Worm (Caenorhabditis elegans) whole organism, L3 larva: ENCODE measurements around the gene C07H6.2.

ENCODE experiments used
- R02D3.7 ChIP-seq: fragments of 150-350 bp; optimal IDR thresholded peaks from 2 replicates; lab custom pipeline; 2014; ENCODE audit warnings: missing biosample characterization, missing genetic modification characterization
- ZK546.5 ChIP-seq: sonication (generic microtip); optimal IDR thresholded peaks from 2 replicates; lab custom pipeline; 2017; ENCODE audit warnings: missing biosample characterization, missing genetic modification characterization
- ama-1 ChIP-seq: fragments of 150-350 bp; optimal IDR thresholded peaks from 2 replicates; lab custom pipeline; 2018
- ceh-16 ChIP-seq: sonication (generic microtip); optimal IDR thresholded peaks from 2 replicates; lab custom pipeline; 2017; ENCODE audit warnings: missing biosample characterization, missing genetic modification characterization
- ceh-28 ChIP-seq: fragments of 150-350 bp; optimal IDR thresholded peaks from 2 replicates; lab custom pipeline; 2014; ENCODE audit warnings: missing biosample characterization, missing genetic modification reagents, missing genetic modification characterization
- ceh-82 ChIP-seq: fragments of 150-350 bp; optimal IDR thresholded peaks from 2 replicates; lab custom pipeline; 2014; ENCODE audit warnings: missing biosample characterization, missing genetic modification characterization
- ceh-9 ChIP-seq: sonication (generic microtip); optimal IDR thresholded peaks from 2 replicates; lab custom pipeline; 2018; ENCODE audit warnings: missing biosample characterization, missing genetic modification characterization
- egl-5 ChIP-seq: fragments of 150-350 bp; optimal IDR thresholded peaks from 2 replicates; lab custom pipeline; 2017; ENCODE audit warnings: missing biosample characterization, missing genetic modification reagents, missing genetic modification characterization, inconsistent platforms
- elt-1 ChIP-seq: fragments of 150-350 bp; optimal IDR thresholded peaks from 2 replicates; lab custom pipeline; 2014; ENCODE audit warnings: missing biosample characterization, missing genetic modification characterization
- elt-2 ChIP-seq: sonication (generic microtip); optimal IDR thresholded peaks from 2 replicates; lab custom pipeline; 2016; ENCODE audit warnings: missing genetic modification reagents, mild to moderate bottlenecking, missing genetic modification characterization, missing compliant biosample characterization
- eor-1 ChIP-seq, 2 experiments: fragments of 150-350 bp; optimal IDR thresholded peaks; 2 replicates each; lab custom pipeline; 2014 to 2018; ENCODE audit warnings: missing biosample characterization in 2 of 2, missing genetic modification characterization in 2 of 2
- fkh-10 ChIP-seq: sonication (generic microtip); optimal IDR thresholded peaks from 2 replicates; lab custom pipeline; 2017; ENCODE audit warnings: missing biosample characterization, missing genetic modification reagents, missing genetic modification characterization
- fkh-2 ChIP-seq: fragments of 150-350 bp; optimal IDR thresholded peaks from 2 replicates; lab custom pipeline; 2014; ENCODE audit warnings: missing biosample characterization, missing genetic modification reagents, missing genetic modification characterization
- hmg-11 ChIP-seq: sonication (generic microtip); optimal IDR thresholded peaks from 2 replicates; lab custom pipeline; 2016; ENCODE audit warnings: missing genetic modification characterization, missing compliant biosample characterization
- jun-1 ChIP-seq: fragments of 150-350 bp; optimal IDR thresholded peaks from 2 replicates; lab custom pipeline; 2014; ENCODE audit warnings: missing biosample characterization, missing genetic modification reagents, missing genetic modification characterization
- lin-39 ChIP-seq: fragments of 150-350 bp; optimal IDR thresholded peaks from 2 replicates; lab custom pipeline; 2018; ENCODE audit warnings: missing biosample characterization, missing genetic modification reagents, missing genetic modification characterization
- lsy-12 ChIP-seq: sonication (generic microtip); optimal IDR thresholded peaks from 2 replicates; lab custom pipeline; 2016; ENCODE audit warnings: mild to moderate bottlenecking, missing genetic modification characterization, missing compliant biosample characterization
- mdl-1 ChIP-seq: fragments of 150-350 bp; optimal IDR thresholded peaks from 2 replicates; lab custom pipeline; 2014; ENCODE audit warnings: missing biosample characterization, missing genetic modification characterization
- mml-1 ChIP-seq: fragments of 150-350 bp; sonication (generic microtip); optimal IDR thresholded peaks from 3 replicates; lab custom pipeline; 2014; ENCODE audit warnings: missing biosample characterization, missing genetic modification characterization
- nfya-1 ChIP-seq: sonication (generic microtip); optimal IDR thresholded peaks from 2 replicates; lab custom pipeline; 2017; ENCODE audit warnings: missing genetic modification characterization, mild to moderate bottlenecking, missing compliant biosample characterization, antibody characterized with exemption, moderate library complexity; ENCODE audit not compliant: insufficient read depth
- nhr-11 ChIP-seq: fragments of 150-350 bp; optimal IDR thresholded peaks from 2 replicates; lab custom pipeline; 2014; ENCODE audit warnings: missing biosample characterization, missing genetic modification characterization
- nhr-12 ChIP-seq: fragments of 150-350 bp; optimal IDR thresholded peaks from 2 replicates; lab custom pipeline; 2014; ENCODE audit warnings: missing biosample characterization, missing genetic modification characterization
- nhr-237 ChIP-seq: fragments of 150-350 bp; optimal IDR thresholded peaks from 2 replicates; lab custom pipeline; 2014; ENCODE audit warnings: missing biosample characterization, missing genetic modification characterization
- nhr-25 ChIP-seq: sonication (generic microtip); optimal IDR thresholded peaks from 2 replicates; lab custom pipeline; 2017; ENCODE audit warnings: missing biosample characterization, missing genetic modification characterization
- nhr-28 ChIP-seq: fragments of 150-350 bp; optimal IDR thresholded peaks from 2 replicates; lab custom pipeline; 2014; ENCODE audit warnings: missing biosample characterization, missing genetic modification characterization
- nhr-43 ChIP-seq: sonication (generic microtip); optimal IDR thresholded peaks from 2 replicates; lab custom pipeline; 2016; ENCODE audit warnings: mild to moderate bottlenecking, missing genetic modification characterization, missing compliant biosample characterization; ENCODE audit not compliant: poor library complexity, severe bottlenecking
- nhr-67 ChIP-seq: fragments of 150-350 bp; optimal IDR thresholded peaks from 2 replicates; lab custom pipeline; 2014; ENCODE audit warnings: missing biosample characterization, missing genetic modification characterization
- nhr-76 ChIP-seq: fragments of 150-350 bp; sonication (generic microtip); optimal IDR thresholded peaks from 5 replicates; lab custom pipeline; 2014; ENCODE audit warnings: missing biosample characterization, missing genetic modification characterization
- pha-4 ChIP-seq: fragments of 150-350 bp; optimal IDR thresholded peaks from 2 replicates; lab custom pipeline; 2014; ENCODE audit warnings: missing biosample characterization, missing genetic modification reagents, missing genetic modification characterization
- sea-2 ChIP-seq: fragments of 150-350 bp; sonication (generic microtip); optimal IDR thresholded peaks from 4 replicates; lab custom pipeline; 2014; ENCODE audit warnings: missing biosample characterization, missing genetic modification reagents, missing genetic modification characterization
- snpc-4 ChIP-seq: fragments of 150-350 bp; optimal IDR thresholded peaks from 2 replicates; lab custom pipeline; 2014; ENCODE audit warnings: missing biosample characterization, missing genetic modification characterization
- tbx-2 ChIP-seq: sonication (generic microtip); optimal IDR thresholded peaks from 2 replicates; lab custom pipeline; 2016; ENCODE audit warnings: mild to moderate bottlenecking, missing genetic modification characterization, missing compliant biosample characterization
- unc-39 ChIP-seq: sonication (generic microtip); optimal IDR thresholded peaks from 4 replicates; lab custom pipeline; 2017; ENCODE audit warnings: missing biosample characterization, missing genetic modification characterization
- unc-62 ChIP-seq: fragments of 150-350 bp; sonication (generic microtip); optimal IDR thresholded peaks from 4 replicates; lab custom pipeline; 2014; ENCODE audit warnings: missing biosample characterization, missing genetic modification reagents, missing genetic modification characterization
- ztf-11 ChIP-seq: fragments of 150-350 bp; optimal IDR thresholded peaks from 2 replicates; lab custom pipeline; 2014; ENCODE audit warnings: missing biosample characterization, missing genetic modification characterization
- ztf-4 ChIP-seq: fragments of 150-350 bp; optimal IDR thresholded peaks from 2 replicates; lab custom pipeline; 2014; ENCODE audit warnings: missing biosample characterization, missing genetic modification characterization

The C07H6.2 gene

DNA sequence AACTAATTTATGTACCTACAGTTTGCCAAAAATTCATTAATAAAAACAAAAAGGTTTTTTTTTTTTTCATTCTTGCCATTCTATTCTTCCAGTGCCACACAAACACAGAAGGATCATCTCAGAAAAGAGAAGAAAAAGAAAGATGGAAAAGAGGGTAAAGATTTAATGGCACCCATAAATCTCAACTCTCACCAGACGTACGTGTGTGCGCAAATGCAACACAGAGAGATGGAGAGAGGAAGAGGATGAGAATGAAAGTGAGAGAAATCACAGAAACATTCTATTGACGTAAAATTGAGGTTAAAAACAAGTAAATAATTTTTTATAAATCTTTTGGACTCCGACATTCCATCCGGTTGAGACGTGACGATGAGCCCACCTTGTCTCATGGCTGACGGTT lies 23.4 kb downstream of the C07H6.2 start:
- TF ChIP-seq fkh-2 (tag; lab: Kevin White, UChicago) (no peak), pha-4 (no peak), ceh-82 (tag; lab: Kevin White, UChicago) (no peak), unc-39 (no peak), elt-2 (tag; lab: Kevin White, UChicago) (no peak), fkh-10 (GFP tag; lab: Kevin White, UChicago) (no peak), ZK546.5 (tag; lab: Kevin White, UChicago) (no peak), elt-1 (tag; lab: Kevin White, UChicago) (no peak), mdl-1 (no peak), lsy-12 (tag; lab: Kevin White, UChicago) (no peak), sea-2 (GFP tag; lab: Kevin White, UChicago) (no peak), nfya-1 (tag; lab: Kevin White, UChicago) (peak; percentile 46), egl-5 (tag; lab: Kevin White, UChicago) (peak; percentile 89), tbx-2 (no peak)

DNA sequence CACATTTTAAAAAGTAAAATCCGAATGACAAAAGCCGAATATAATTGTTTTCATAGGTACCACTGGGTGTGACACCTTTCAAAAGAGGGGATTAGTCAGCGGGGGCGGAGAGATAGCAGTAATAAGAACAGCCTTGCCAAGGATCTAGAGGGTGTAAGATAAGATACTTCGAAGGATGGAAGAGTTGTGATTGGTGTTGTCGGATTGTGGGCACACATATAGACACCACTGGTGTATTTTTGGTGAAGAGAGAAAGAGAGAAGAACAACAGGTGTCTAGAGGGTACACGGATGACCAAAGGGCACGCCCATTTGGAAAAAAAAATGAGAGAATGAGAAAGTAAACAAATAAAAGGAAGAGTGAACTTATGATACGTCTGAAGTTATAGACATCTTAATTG lies 24.4 kb downstream of the C07H6.2 start:
- TF ChIP-seq nfya-1 (tag; lab: Kevin White, UChicago) (no peak), eor-1 (tag; optimal IDR thresholded peaks at IDR 0.05; lab: Kevin White, UChicago) (no peak), lin-39 (tag; lab: Kevin White, UChicago) (no peak), nhr-76 (tag; lab: Kevin White, UChicago) (no peak), jun-1 (no peak), snpc-4 (tag; lab: Kevin White, UChicago) (no peak), ztf-4 (tag; lab: Kevin White, UChicago) (no peak), mdl-1 (no peak), sea-2 (GFP tag; lab: Kevin White, UChicago) (no peak), nhr-25 (no peak), ZK546.5 (tag; lab: Kevin White, UChicago) (no peak)

DNA sequence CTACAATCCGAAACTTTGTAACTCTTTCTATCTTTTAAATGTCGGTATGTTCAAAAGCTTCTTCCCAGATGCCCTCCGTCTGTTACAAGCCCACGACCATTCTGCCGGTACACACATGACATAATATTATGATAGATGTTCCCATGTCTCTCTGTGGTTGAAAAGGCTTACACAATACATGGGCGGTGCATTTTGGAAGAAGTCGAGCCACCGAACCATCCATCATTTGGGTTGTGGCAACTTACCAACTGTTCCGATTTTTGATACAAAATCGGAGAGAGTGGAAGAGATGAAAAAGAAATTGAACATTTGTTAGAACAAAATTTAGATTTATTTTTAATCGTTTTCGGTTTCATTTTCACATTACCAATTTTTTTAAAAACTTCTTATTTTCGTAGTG lies 28.2 kb downstream of the C07H6.2 start:
- no peak for TF ChIP-seq ceh-16 (tag; lab: Kevin White, UChicago)
- peak; percentile 59 for TF ChIP-seq unc-62 (GFP tag; lab: Kevin White, UChicago)
- no peak for TF ChIP-seq sea-2 (GFP tag; lab: Kevin White, UChicago)
- TF ChIP-seq nfya-1 (tag; lab: Kevin White, UChicago), result peak; percentile 28
- TF ChIP-seq nhr-12 (tag; lab: Kevin White, UChicago), result no peak
- TF ChIP-seq, all 47 proteins: peak for 2

DNA sequence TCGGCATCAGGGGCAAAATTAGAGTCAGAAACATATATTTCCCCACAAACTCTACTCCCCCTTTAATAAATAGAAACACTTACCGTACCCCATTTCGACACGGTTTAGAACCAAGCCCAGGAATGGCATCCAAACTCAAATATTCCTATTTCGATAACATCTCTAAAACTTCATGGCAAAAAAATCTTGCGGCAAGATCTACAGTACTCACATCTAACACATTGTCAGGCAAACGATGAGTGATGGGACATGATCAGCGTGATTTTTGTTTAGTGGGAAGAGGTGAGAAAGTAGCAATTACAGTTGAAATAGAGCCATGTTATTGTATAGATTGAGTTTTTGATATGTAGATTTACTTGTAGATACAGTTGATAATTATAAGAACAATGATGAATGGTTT lies 30.2 kb downstream of the C07H6.2 start:
- TF ChIP-seq nhr-25 (peak; percentile 21), elt-1 (tag; lab: Kevin White, UChicago) (peak; percentile 87), nhr-28 (no peak)

DNA sequence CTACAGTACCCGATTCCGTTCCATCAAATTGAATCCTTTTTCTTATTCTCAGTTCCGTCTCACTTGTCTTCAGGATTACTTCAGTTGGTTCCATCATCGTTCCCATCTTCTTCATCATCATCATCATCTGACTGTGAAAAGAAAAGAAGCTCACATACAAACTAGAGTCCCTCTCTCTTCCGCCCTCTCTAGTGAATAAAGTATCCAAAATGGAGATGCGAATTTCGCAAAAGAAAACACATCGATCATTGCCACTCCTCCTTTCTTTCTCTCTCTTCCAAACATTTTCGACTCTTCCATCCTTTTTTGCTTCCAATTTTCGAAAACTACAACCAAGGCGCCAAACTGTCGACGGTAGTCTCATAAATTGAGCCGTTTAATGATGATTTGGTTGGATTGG lies 32.0 kb downstream of the C07H6.2 start:
- TF ChIP-seq ceh-9 (tag; lab: Kevin White, UChicago), result no peak
- TF ChIP-seq nhr-43 (tag; lab: Kevin White, UChicago), result no peak
- no peak for TF ChIP-seq ztf-11 (tag; lab: Kevin White, UChicago)
- TF ChIP-seq nfya-1 (tag; lab: Kevin White, UChicago), result peak; percentile 37
- peak; percentile 63 for TF ChIP-seq unc-62 (GFP tag; lab: Kevin White, UChicago)
- no peak for TF ChIP-seq elt-2 (tag; lab: Kevin White, UChicago)
- no peak for TF ChIP-seq nhr-11 (tag; lab: Kevin White, UChicago)
- no peak for TF ChIP-seq mdl-1
- no peak for TF ChIP-seq pha-4
- TF ChIP-seq, all 47 proteins: peak for 2

DNA sequence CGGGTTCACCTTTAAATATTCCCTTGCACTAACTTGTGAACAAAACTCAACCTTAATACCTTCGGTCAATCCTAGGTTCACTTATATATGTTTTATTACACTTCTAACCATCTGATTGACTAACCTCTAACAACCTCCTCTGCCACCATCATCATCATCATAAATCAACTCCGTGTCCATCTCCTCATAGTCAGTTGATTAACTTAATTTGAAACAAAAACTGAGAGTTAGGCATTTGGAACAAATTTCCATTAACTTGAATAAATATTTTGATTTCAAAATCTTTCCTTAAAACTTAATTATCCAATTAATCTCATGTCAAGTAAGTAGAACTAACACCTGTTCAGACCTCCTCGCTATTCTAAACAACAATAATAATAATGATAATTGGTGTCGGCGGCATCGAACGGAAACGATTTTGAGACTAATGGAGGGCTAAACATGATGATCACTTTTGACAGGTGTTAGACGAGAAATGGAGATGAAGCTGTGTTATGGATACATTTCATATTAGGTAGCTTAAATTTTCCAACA lies 33.0 kb downstream of the C07H6.2 start:
- TF ChIP-seq R02D3.7 (tag; lab: Kevin White, UChicago) (no peak), ceh-28 (tag; lab: Kevin White, UChicago) (no peak), egl-5 (tag; lab: Kevin White, UChicago) (no peak), ztf-4 (tag; lab: Kevin White, UChicago) (no peak), unc-39 (no peak), lsy-12 (tag; lab: Kevin White, UChicago) (no peak), ama-1 (lab: Kevin White, UChicago) (no peak), nhr-237 (no peak), hmg-11 (tag; lab: Kevin White, UChicago) (no peak), mdl-1 (no peak), unc-62 (GFP tag; lab: Kevin White, UChicago) (no peak), fkh-2 (tag; lab: Kevin White, UChicago) (no peak), elt-1 (tag; lab: Kevin White, UChicago) (no peak), nfya-1 (tag; lab: Kevin White, UChicago) (no peak), nhr-12 (tag; lab: Kevin White, UChicago) (no peak), nhr-43 (tag; lab: Kevin White, UChicago) (no peak), mml-1 (no peak), nhr-67 (no peak)
